Fruit fly (Drosophila melanogaster) whole organism, prepupa: ENCODE data around the gene CG16820.
A peak's percentile ranks its signal among the peaks of the same experiment; 100 is the strongest.

Experiments
- CG10631 ChIP-seq: fragments of 200-800 bp; sonication (Bioruptor generic); optimal IDR thresholded peaks from 2 replicates; lab custom pipeline; 2016; ENCODE audit warnings: missing biosample characterization, missing genetic modification characterization
- CG11294 ChIP-seq: fragments of 200-800 bp; sonication (Bioruptor generic); IDR thresholded peaks from 2 replicates; pipeline ENCODE4 v1.3.6; 2022; ENCODE audit warnings: missing biosample characterization, missing genetic modification characterization
- CG11762 ChIP-seq: fragments of 200-800 bp; sonication (Bioruptor generic); optimal IDR thresholded peaks from 3 replicates; lab custom pipeline; 2016; ENCODE audit warnings: missing biosample characterization, missing genetic modification characterization; ENCODE audit not compliant: insufficient read depth
- CG11902 ChIP-seq: fragments of 200-800 bp; sonication (Bioruptor generic); optimal IDR thresholded peaks from 3 replicates; lab custom pipeline; 2016; ENCODE audit warnings: missing biosample characterization, missing genetic modification characterization
- CG15336 ChIP-seq: fragments of 200-800 bp; sonication (Bioruptor generic); IDR thresholded peaks from 2 replicates; pipeline ENCODE4 v1.3.6; 2022; ENCODE audit warnings: missing biosample characterization, missing genetic modification characterization
- CG1621 ChIP-seq: fragments of 200-800 bp; sonication (Bioruptor generic); optimal IDR thresholded peaks from 3 replicates; lab custom pipeline; 2018; ENCODE audit warnings: missing biosample characterization, mild to moderate bottlenecking, missing genetic modification characterization
- CG3032 ChIP-seq: fragments of 200-800 bp; optimal IDR thresholded peaks from 2 replicates; lab custom pipeline; 2019; ENCODE audit warnings: missing biosample characterization, mild to moderate bottlenecking, missing genetic modification characterization, moderate library complexity
- CG31627 ChIP-seq: fragments of 200-800 bp; sonication (Bioruptor generic); optimal IDR thresholded peaks from 3 replicates; lab custom pipeline; 2016; ENCODE audit warnings: missing biosample characterization, missing genetic modification characterization
- CG32006 ChIP-seq: fragments of 200-800 bp; sonication (Bioruptor generic); optimal IDR thresholded peaks from 3 replicates; lab custom pipeline; 2017; ENCODE audit warnings: missing biosample characterization, mild to moderate bottlenecking, missing genetic modification characterization
- CG3919 ChIP-seq: fragments of 200-800 bp; sonication (Bioruptor generic); optimal IDR thresholded peaks from 3 replicates; lab custom pipeline; 2016; ENCODE audit warnings: missing biosample characterization, missing genetic modification characterization
- CG4318 ChIP-seq: fragments of 200-800 bp; sonication (Bioruptor generic); optimal IDR thresholded peaks from 3 replicates; lab custom pipeline; 2017; ENCODE audit warnings: missing biosample characterization, mild to moderate bottlenecking, missing genetic modification characterization
- CG6792 ChIP-seq: fragments of 200-800 bp; sonication (Bioruptor generic); optimal IDR thresholded peaks from 3 replicates; lab custom pipeline; 2016; ENCODE audit warnings: missing biosample characterization, missing genetic modification characterization
- CG8119 ChIP-seq: fragments of 200-800 bp; sonication (Bioruptor generic); IDR thresholded peaks from 3 replicates; pipeline ENCODE4 v1.3.6; 2022; ENCODE audit warnings: missing biosample characterization, missing genetic modification characterization
- CG8319 ChIP-seq: fragments of 200-800 bp; sonication (Bioruptor generic); optimal IDR thresholded peaks from 3 replicates; lab custom pipeline; 2016; ENCODE audit warnings: missing biosample characterization, missing genetic modification characterization
- Eip75B ChIP-seq: fragments of 200-800 bp; sonication (Bioruptor generic); optimal IDR thresholded peaks from 3 replicates; lab custom pipeline; 2016; ENCODE audit warnings: missing biosample characterization, missing genetic modification characterization
- Eip78C ChIP-seq: fragments of 200-800 bp; sonication (Bioruptor generic); peaks from one replicate; lab custom pipeline; 2016; ENCODE audit warnings: missing biosample characterization, missing genetic modification characterization
- Eip93F ChIP-seq: fragments of 200-800 bp; sonication (Bioruptor generic); optimal IDR thresholded peaks from 2 replicates; lab custom pipeline; 2016; ENCODE audit warnings: missing biosample characterization, mild to moderate bottlenecking, missing genetic modification characterization
- Ets21C ChIP-seq: fragments of 200-800 bp; sonication (Bioruptor generic); optimal IDR thresholded peaks from 3 replicates; lab custom pipeline; 2016; ENCODE audit warnings: missing biosample characterization, missing genetic modification characterization
- Ets96B ChIP-seq: fragments of 200-800 bp; optimal IDR thresholded peaks from 2 replicates; lab custom pipeline; 2019; ENCODE audit warnings: missing biosample characterization, mild to moderate bottlenecking, missing genetic modification characterization, moderate library complexity
- Hr39 ChIP-seq: fragments of 200-800 bp; sonication (Bioruptor generic); optimal IDR thresholded peaks from 2 replicates; lab custom pipeline; 2016; ENCODE audit warnings: missing biosample characterization, missing genetic modification characterization
- Lpt ChIP-seq: fragments of 200-800 bp; sonication (Bioruptor generic); optimal IDR thresholded peaks from 3 replicates; lab custom pipeline; 2016; ENCODE audit warnings: missing biosample characterization, missing genetic modification characterization
- Met ChIP-seq: fragments of 200-800 bp; sonication (Bioruptor generic); optimal IDR thresholded peaks from 3 replicates; lab custom pipeline; 2016; ENCODE audit warnings: missing biosample characterization, missing genetic modification characterization
- OdsH ChIP-seq: fragments of 200-800 bp; sonication (Bioruptor generic); optimal IDR thresholded peaks from 3 replicates; lab custom pipeline; 2016; ENCODE audit warnings: missing biosample characterization, missing genetic modification characterization
- Smox ChIP-seq: fragments of 200-800 bp; sonication (Bioruptor generic); optimal IDR thresholded peaks from 3 replicates; lab custom pipeline; 2016; ENCODE audit warnings: missing biosample characterization, missing genetic modification characterization
- Sox102F ChIP-seq: fragments of 200-800 bp; sonication (Bioruptor generic); optimal IDR thresholded peaks from 2 replicates; lab custom pipeline; 2016; ENCODE audit warnings: missing biosample characterization, mild to moderate bottlenecking, missing genetic modification characterization
- Sox15 ChIP-seq: fragments of 200-800 bp; sonication (Bioruptor generic); optimal IDR thresholded peaks from 3 replicates; lab custom pipeline; 2016; ENCODE audit warnings: missing biosample characterization, missing genetic modification characterization
- achi ChIP-seq: fragments of 200-800 bp; sonication (Bioruptor generic); optimal IDR thresholded peaks from 3 replicates; lab custom pipeline; 2016; ENCODE audit warnings: missing biosample characterization, missing genetic modification characterization
- acj6 ChIP-seq: fragments of 200-800 bp; sonication (Bioruptor generic); optimal IDR thresholded peaks from 3 replicates; lab custom pipeline; 2016; ENCODE audit warnings: missing biosample characterization, missing genetic modification characterization
- cyc ChIP-seq: fragments of 200-800 bp; sonication (Bioruptor generic); optimal IDR thresholded peaks from 3 replicates; lab custom pipeline; 2016; ENCODE audit warnings: missing biosample characterization, missing genetic modification characterization
- dac ChIP-seq: fragments of 200-800 bp; sonication (Bioruptor generic); optimal IDR thresholded peaks from 2 replicates; lab custom pipeline; 2017; ENCODE audit warnings: missing biosample characterization, mild to moderate bottlenecking, missing genetic modification characterization
- dsx ChIP-seq: fragments of 200-800 bp; optimal IDR thresholded peaks from 3 replicates; lab custom pipeline; 2019; ENCODE audit warnings: missing biosample characterization, mild to moderate bottlenecking, missing genetic modification characterization, moderate library complexity; ENCODE audit not compliant: poor library complexity, severe bottlenecking
- eg ChIP-seq: fragments of 200-800 bp; sonication (Bioruptor generic); IDR thresholded peaks from 3 replicates; pipeline ENCODE4 v1.3.6; 2022; ENCODE audit warnings: missing biosample characterization, missing genetic modification characterization
- esn ChIP-seq: fragments of 200-800 bp; sonication (Bioruptor generic); optimal IDR thresholded peaks from 2 replicates; lab custom pipeline; 2016; ENCODE audit warnings: missing biosample characterization, mild to moderate bottlenecking, missing genetic modification characterization, moderate library complexity
- lz ChIP-seq: fragments of 200-800 bp; sonication (Bioruptor generic); optimal IDR thresholded peaks from 3 replicates; lab custom pipeline; 2016; ENCODE audit warnings: missing biosample characterization, missing genetic modification characterization
- net ChIP-seq: fragments of 200-800 bp; sonication (Bioruptor generic); optimal IDR thresholded peaks from 3 replicates; lab custom pipeline; 2016; ENCODE audit warnings: missing biosample characterization, missing genetic modification characterization
- pdm3 ChIP-seq: fragments of 200-800 bp; sonication (Bioruptor generic); optimal IDR thresholded peaks from 3 replicates; lab custom pipeline; 2016; ENCODE audit warnings: missing biosample characterization, missing genetic modification characterization
- salr ChIP-seq, 2 experiments: fragments of 200-800 bp; sonication (Bioruptor generic); optimal IDR thresholded peaks; 3 replicates each; lab custom pipeline; 2016 to 2018; ENCODE audit warnings: missing biosample characterization in 2 of 2, missing genetic modification characterization in 2 of 2, mild to moderate bottlenecking in 1 of 2
- spab ChIP-seq: fragments of 200-800 bp; sonication (Bioruptor generic); optimal IDR thresholded peaks from 2 replicates; lab custom pipeline; 2017; ENCODE audit warnings: missing biosample characterization, mild to moderate bottlenecking, missing genetic modification characterization, missing genetic modification reagents
- ss ChIP-seq, 2 experiments: fragments of 200-800 bp; sonication (Bioruptor generic); optimal IDR thresholded peaks; 2 replicates in 1 of 2; 3 replicates in 1 of 2; lab custom pipeline; 2017 to 2018; ENCODE audit warnings: mild to moderate bottlenecking in 2 of 2, missing biosample characterization in 2 of 2, missing genetic modification characterization in 2 of 2, moderate library complexity in 1 of 2
- topi ChIP-seq: fragments of 200-800 bp; sonication (Bioruptor generic); optimal IDR thresholded peaks from 3 replicates; lab custom pipeline; 2016; ENCODE audit warnings: missing biosample characterization, missing genetic modification characterization

Gene CG16820

DNA sequence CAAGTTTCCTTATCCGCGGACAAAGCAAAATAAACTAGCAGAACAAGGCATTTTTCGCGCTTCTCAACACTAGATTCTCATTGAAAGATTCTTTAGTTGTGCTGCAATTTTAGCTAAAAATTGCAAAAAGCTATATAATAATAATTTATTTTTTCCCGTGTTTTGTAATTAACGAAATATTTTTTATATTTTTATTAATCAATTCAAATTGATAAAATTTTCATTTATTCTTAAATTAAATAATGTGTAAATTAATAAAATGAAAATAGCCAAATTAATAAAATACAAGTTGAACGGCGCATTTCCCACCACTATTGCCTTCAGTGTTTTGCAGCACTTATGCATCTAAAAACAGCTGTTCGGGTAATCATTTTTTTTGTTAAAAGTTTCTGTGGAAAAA is 40.4 kb downstream of the CG16820 start, which contains the start of the genes Drep4 and Uvrag (continued):
- TF ChIP-seq CG11902 (GFP tag; lab: Kevin White, UChicago) (peak; percentile 34), CG10631 (GFP tag; lab: Kevin White, UChicago) (peak; percentile 66), esn (GFP tag; lab: Kevin White, UChicago) (peak; percentile 60), CG1621 (no peak), net (no peak), CG11294 (GFP tag; lab: Robert Waterston, UW) (no peak), CG3032 (tag; lab: Kevin White, UChicago) (peak; percentile 75), achi (GFP tag; lab: Kevin White, UChicago) (peak; percentile 69), dsx (GFP tag; lab: Kevin White, UChicago) (no peak), ss (GFP tag; optimal IDR thresholded peaks at IDR 0.05; lab: Kevin White, UChicago) (no peak), eg (no peak), CG6792 (GFP tag; lab: Kevin White, UChicago) (peak; percentile 48), Ets96B (tag; lab: Kevin White, UChicago) (peak; percentile 63), Sox15 (GFP tag; lab: Kevin White, UChicago) (peak; percentile 37), dac (GFP tag; lab: Kevin White, UChicago) (peak; percentile 33)

DNA sequence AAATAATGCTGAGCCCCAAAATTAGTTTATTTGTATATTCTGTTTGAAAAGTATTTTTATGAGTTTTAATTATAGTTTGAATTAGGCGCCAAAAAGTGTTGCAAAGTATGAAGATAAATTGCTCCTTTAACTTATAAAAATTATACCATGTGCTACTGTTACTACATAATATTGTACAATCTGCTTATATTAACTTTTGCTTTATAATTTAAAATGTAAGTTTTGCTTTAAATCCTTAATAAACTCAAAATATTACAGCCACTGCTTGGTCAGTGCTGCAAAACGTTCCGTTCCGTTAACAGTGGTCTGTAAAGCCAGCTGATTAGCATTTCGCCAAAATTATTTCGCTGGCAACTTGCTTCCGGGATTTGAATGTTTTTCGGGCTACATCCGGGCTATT is 43.7 kb downstream of the CG16820 start, which contains the start of gene CG31729:
CG31729 (plus strand) TSS at position 309 of the 400 bp plus-strand sequence.
- TF ChIP-seq acj6 (GFP tag; lab: Kevin White, UChicago) (peak; percentile 15), Sox102F (GFP tag; lab: Kevin White, UChicago) (peak; percentile 3), CG11294 (GFP tag; lab: Robert Waterston, UW) (no peak), CG31627 (GFP tag; lab: Kevin White, UChicago) (peak; percentile 23), CG15336 (no peak), topi (GFP tag; lab: Kevin White, UChicago) (peak; percentile 51), Lpt (GFP tag; lab: Kevin White, UChicago) (no peak), spab (GFP tag; lab: Kevin White, UChicago) (no peak), CG3919 (GFP tag; lab: Kevin White, UChicago) (peak; percentile 61), Smox (GFP tag; lab: Kevin White, UChicago) (no peak), Eip93F (peak; percentile 5), CG10631 (GFP tag; lab: Kevin White, UChicago) (peak; percentile 2), pdm3 (GFP tag; lab: Kevin White, UChicago) (peak; percentile 25), OdsH (GFP tag; lab: Kevin White, UChicago) (peak; percentile 43), CG11762 (GFP tag; lab: Kevin White, UChicago) (no peak), CG4318 (GFP tag; lab: Kevin White, UChicago) (no peak), lz (peak; percentile 22), CG8319 (peak; percentile 4), Met (GFP tag; lab: Kevin White, UChicago) (peak; percentile 19), CG32006 (GFP tag; lab: Kevin White, UChicago) (no peak), cyc (peak; percentile 55), Eip75B (GFP tag; lab: Kevin White, UChicago) (peak; percentile 18), CG11902 (GFP tag; lab: Kevin White, UChicago) (no peak), salr (GFP tag; optimal IDR thresholded peaks at IDR 0.05; lab: Kevin White, UChicago) (no peak), CG8119 (no peak), Hr39 (GFP tag; lab: Kevin White, UChicago) (peak; percentile 28), Eip78C (peak; percentile 90), Ets96B (tag; lab: Kevin White, UChicago) (no peak), esn (GFP tag; lab: Kevin White, UChicago) (peak; percentile 44), Ets21C (no peak)
